Fruit fly (Drosophila melanogaster) whole organism: ENCODE measurements around the gene CG8813.

Experiments used
- EcR ChIP-seq, 2 experiments: fragments of >200 bp; optimal IDR thresholded peaks; 2 replicates each; lab custom pipeline; 2017; ENCODE audit warnings: missing biosample characterization in 2 of 2, missing genetic modification characterization in 2 of 2, missing genetic modification reagents in 2 of 2
- psq ChIP-seq: fragments of >200 bp; optimal IDR thresholded peaks from 2 replicates; lab custom pipeline; 2017
- usp ChIP-seq: fragments of >200 bp; optimal IDR thresholded peaks from 2 replicates; lab custom pipeline; 2017; ENCODE audit warnings: missing biosample characterization, missing genetic modification characterization, mixed read lengths

dm6 chr2L:2851589-2851988 is 17.9 kb upstream of the CG8813 start:
- no peak for TF ChIP-seq psq
- no peak for TF ChIP-seq EcR (GFP tag; optimal IDR thresholded peaks at IDR 0.05; lab: Kevin White, UChicago)
- TF ChIP-seq usp (GFP tag; lab: Kevin White, UChicago) = no peak
